Worm (Caenorhabditis elegans) whole organism, early embryonic: ENCODE results near the gene lgc-52.

Source experiments
- B0310.2 ChIP-seq: sonication (generic microtip); optimal IDR thresholded peaks from 2 replicates; lab custom pipeline; 2016; ENCODE audit warnings: mild to moderate bottlenecking, missing genetic modification characterization, missing compliant biosample characterization
- aly-1 ChIP-seq: sonication (generic microtip); optimal IDR thresholded peaks from 2 replicates; lab custom pipeline; 2016; ENCODE audit warnings: missing genetic modification characterization, missing compliant biosample characterization
- ama-1 ChIP-seq: fragments of 150-350 bp; optimal IDR thresholded peaks from 2 replicates; lab custom pipeline; 2014
- ceh-13 ChIP-seq: fragments of 200-800 bp; sonication (Bioruptor generic); optimal IDR thresholded peaks from 2 replicates; lab custom pipeline; 2018; ENCODE audit warnings: mild to moderate bottlenecking, missing genetic modification characterization, missing compliant biosample characterization
- ceh-36 ChIP-seq: sonication (generic microtip); optimal IDR thresholded peaks from 2 replicates; lab custom pipeline; 2016; ENCODE audit warnings: missing genetic modification characterization, inconsistent platforms, missing compliant biosample characterization
- hmbx-1 ChIP-seq: sonication (generic microtip); optimal IDR thresholded peaks from 2 replicates; lab custom pipeline; 2016; ENCODE audit warnings: mild to moderate bottlenecking, missing genetic modification characterization, missing compliant biosample characterization
- scrt-1 ChIP-seq: fragments of 200-800 bp; sonication (Bioruptor generic); IDR thresholded peaks from 2 replicates; pipeline ENCODE4 v1.3.6; 2022; ENCODE audit warnings: missing genetic modification characterization, missing compliant biosample characterization

ce11 chrIV:15214694-15215093, 21.2 kb upstream of the lgc-52 start:
- TF ChIP-seq ama-1 (lab: Kevin White, UChicago) (no peak), scrt-1 (GFP tag; lab: Robert Waterston, UW) (no peak), ceh-13 (no peak), B0310.2 (tag; lab: Kevin White, UChicago) (no peak), hmbx-1 (no peak), ceh-36 (tag; lab: Kevin White, UChicago) (no peak), aly-1 (no peak)
